Worm (Caenorhabditis elegans): ENCODE measurements around the gene C40H1.8.

DNA sequence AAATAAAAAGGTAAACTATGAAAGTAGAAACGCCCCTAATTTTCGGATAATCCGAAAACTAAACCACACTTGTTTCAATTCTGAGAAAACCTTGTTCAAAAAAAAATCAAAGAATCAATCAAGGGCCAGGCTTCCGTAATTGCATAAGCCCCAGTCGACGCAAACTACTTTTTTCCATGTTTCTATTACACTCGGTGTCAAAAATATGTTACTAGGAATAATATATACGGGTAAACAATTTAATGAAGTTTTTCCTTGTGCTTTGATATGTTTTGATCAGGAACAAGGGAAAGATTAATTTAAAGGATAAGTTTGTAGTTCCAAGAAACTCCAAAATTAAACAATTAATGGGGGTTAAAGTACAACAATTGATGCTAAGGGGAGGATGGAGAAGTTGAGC, 4.7 kb upstream of the C40H1.8 start:
- TF ChIP-seq pqm-1 (tag; optimal IDR thresholded peaks at IDR 0.05) (no peak), ceh-24 (tag; optimal IDR thresholded peaks at IDR 0.05) (no peak), pat-9 (tag; optimal IDR thresholded peaks at IDR 0.05) (no peak), elt-2 (tag; optimal IDR thresholded peaks at IDR 0.05) (no peak)

Measured in whole organism, late embryonic.